Worm (Caenorhabditis elegans) whole organism, L4 larva: ENCODE results near the gene ins-5.

Experiments used
- F26F4.8 ChIP-seq: fragments of 200-800 bp; sonication (Bioruptor generic); conservative IDR thresholded peaks from 2 replicates; pipeline ENCODE4 v1.3.6; 2022; ENCODE audit warnings: missing genetic modification characterization, missing compliant biosample characterization
- F37D6.2 ChIP-seq: sonication (generic microtip); optimal IDR thresholded peaks from 2 replicates; lab custom pipeline; 2016; ENCODE audit warnings: mild to moderate bottlenecking, missing genetic modification characterization, missing compliant biosample characterization
- F44E2.7 ChIP-seq: fragments of 200-800 bp; sonication (Bioruptor generic); IDR thresholded peaks from 2 replicates; pipeline ENCODE4 v2.1.2; 2022; ENCODE audit warnings: missing genetic modification characterization, missing compliant biosample characterization
- F49E8.2 ChIP-seq: sonication (generic microtip); optimal IDR thresholded peaks from 2 replicates; lab custom pipeline; 2016; ENCODE audit warnings: missing compliant biosample characterization, mild to moderate bottlenecking, missing genetic modification characterization, borderline replicate concordance
- R02D3.7 ChIP-seq: fragments of 150-350 bp; sonication (generic microtip); optimal IDR thresholded peaks from 3 replicates; lab custom pipeline; 2014; ENCODE audit warnings: missing biosample characterization, missing genetic modification characterization
- T20F7.1 ChIP-seq: fragments of 200-800 bp; sonication (Bioruptor generic); optimal IDR thresholded peaks from 2 replicates; lab custom pipeline; 2018; ENCODE audit warnings: mild to moderate bottlenecking, missing genetic modification characterization, missing compliant biosample characterization
- T26A8.4 ChIP-seq: fragments of 200-800 bp; sonication (Bioruptor generic); IDR thresholded peaks from 2 replicates; pipeline ENCODE4 v1.3.6; 2022; ENCODE audit warnings: missing genetic modification characterization, missing compliant biosample characterization
- Y48G9A.11 ChIP-seq: fragments of 200-800 bp; sonication (Bioruptor generic); IDR thresholded peaks from 2 replicates; pipeline ENCODE4 v1.3.6; 2022; ENCODE audit warnings: missing genetic modification reagents, missing genetic modification characterization, missing compliant biosample characterization
- ZK337.2 ChIP-seq: fragments of 200-800 bp; sonication (Bioruptor generic); IDR thresholded peaks from 2 replicates; pipeline ENCODE4 v1.3.6; 2022; ENCODE audit warnings: missing genetic modification reagents, missing genetic modification characterization, missing compliant biosample characterization
- aha-1 ChIP-seq: fragments of 150-350 bp; peaks from one replicate; lab custom pipeline; 2014; ENCODE audit warnings: missing biosample characterization, missing genetic modification characterization
- attf-4 ChIP-seq: sonication (generic microtip); optimal IDR thresholded peaks from 3 replicates; lab custom pipeline; 2017; ENCODE audit warnings: missing biosample characterization, missing genetic modification characterization
- ceh-44 ChIP-seq: fragments of 200-800 bp; sonication (Bioruptor generic); IDR thresholded peaks from 2 replicates; pipeline ENCODE4 v1.3.6; 2022; ENCODE audit warnings: missing genetic modification reagents, missing genetic modification characterization, missing compliant biosample characterization
- ceh-62 ChIP-seq: sonication (generic microtip); optimal IDR thresholded peaks from 2 replicates; lab custom pipeline; 2017; ENCODE audit warnings: missing biosample characterization, missing genetic modification characterization
- ctbp-1 ChIP-seq: fragments of 200-800 bp; sonication (Bioruptor generic); IDR thresholded peaks from 2 replicates; pipeline ENCODE4 v1.3.6; 2022; ENCODE audit warnings: missing genetic modification reagents, missing genetic modification characterization, missing compliant biosample characterization
- daf-19 ChIP-seq: fragments of 200-800 bp; sonication (Bioruptor generic); conservative IDR thresholded peaks from 2 replicates; pipeline ENCODE4 v1.3.6; 2022; ENCODE audit warnings: missing genetic modification characterization, missing compliant biosample characterization
- dmd-8 ChIP-seq: fragments of 200-800 bp; sonication (Bioruptor generic); IDR thresholded peaks from 2 replicates; pipeline ENCODE4 v1.3.6; 2022; ENCODE audit warnings: missing genetic modification characterization, missing compliant biosample characterization
- dpl-1 ChIP-seq: fragments of 150-350 bp; optimal IDR thresholded peaks from 2 replicates; lab custom pipeline; 2014; ENCODE audit warnings: missing biosample characterization, missing genetic modification reagents, missing genetic modification characterization
- dve-1 ChIP-seq: sonication (generic microtip); optimal IDR thresholded peaks from 2 replicates; lab custom pipeline; 2017; ENCODE audit warnings: antibody characterized with exemption, mild to moderate bottlenecking, missing genetic modification characterization, missing compliant biosample characterization; ENCODE audit not compliant: insufficient read depth
- egl-43 ChIP-seq: fragments of 200-800 bp; sonication (Bioruptor generic); IDR thresholded peaks from 2 replicates; pipeline ENCODE4 v1.3.6; 2022; ENCODE audit warnings: missing genetic modification reagents, missing genetic modification characterization, missing compliant biosample characterization
- hlh-30 ChIP-seq: sonication (generic microtip); optimal IDR thresholded peaks from 2 replicates; lab custom pipeline; 2017; ENCODE audit warnings: antibody characterized with exemption, mild to moderate bottlenecking, missing genetic modification characterization, missing compliant biosample characterization; ENCODE audit not compliant: insufficient read depth
- hmg-1.1 ChIP-seq: fragments of 200-800 bp; sonication (Bioruptor generic); IDR thresholded peaks from 2 replicates; pipeline ENCODE4 v1.3.6; 2022; ENCODE audit warnings: missing genetic modification reagents, missing genetic modification characterization, missing compliant biosample characterization
- jun-1 ChIP-seq: fragments of 150-350 bp; optimal IDR thresholded peaks from 2 replicates; lab custom pipeline; 2014; ENCODE audit warnings: missing biosample characterization, missing genetic modification reagents, missing genetic modification characterization
- lim-7 ChIP-seq: fragments of 200-800 bp; sonication (Bioruptor generic); IDR thresholded peaks from 2 replicates; pipeline ENCODE4 v1.3.6; 2022; ENCODE audit warnings: missing genetic modification characterization, missing compliant biosample characterization
- lin-13 ChIP-seq: fragments of 150-350 bp; optimal IDR thresholded peaks from 2 replicates; lab custom pipeline; 2014; ENCODE audit warnings: missing biosample characterization, missing genetic modification reagents, missing genetic modification characterization
- lin-15B ChIP-seq: fragments of 150-350 bp; sonication (generic microtip); optimal IDR thresholded peaks from 3 replicates; lab custom pipeline; 2014; ENCODE audit warnings: missing biosample characterization, missing genetic modification characterization
- lin-29 ChIP-seq: fragments of 200-800 bp; sonication (Bioruptor generic); IDR thresholded peaks from 2 replicates; pipeline ENCODE4 v1.3.6; 2022; ENCODE audit warnings: missing genetic modification reagents, missing genetic modification characterization, missing compliant biosample characterization
- lin-38 ChIP-seq: fragments of 200-800 bp; sonication (Bioruptor generic); IDR thresholded peaks from 2 replicates; pipeline ENCODE4 v1.3.6; 2022; ENCODE audit warnings: missing genetic modification reagents, missing genetic modification characterization, missing compliant biosample characterization
- lsy-2 ChIP-seq, 2 experiments: fragments of 150-350 bp in 1 of 2; sonication (generic microtip) in 1 of 2; optimal IDR thresholded peaks; 2 replicates each; lab custom pipeline; 2014 to 2017; ENCODE audit warnings: missing biosample characterization in 2 of 2, missing genetic modification characterization in 2 of 2
- madf-9 ChIP-seq: fragments of 200-800 bp; sonication (Bioruptor generic); conservative IDR thresholded peaks from 2 replicates; pipeline ENCODE4 v1.3.6; 2022; ENCODE audit warnings: missing genetic modification reagents, missing genetic modification characterization, missing compliant biosample characterization
- mdl-1 ChIP-seq, 2 experiments: fragments of 150-350 bp in 1 of 2; sonication (generic microtip) in 1 of 2; optimal IDR thresholded peaks; 2 replicates each; lab custom pipeline; 2014 to 2017; ENCODE audit warnings: missing biosample characterization in 2 of 2, missing genetic modification characterization in 2 of 2
- mep-1 ChIP-seq: fragments of 150-350 bp; sonication (generic microtip); optimal IDR thresholded peaks from 3 replicates; lab custom pipeline; 2014; ENCODE audit warnings: missing biosample characterization, missing genetic modification characterization
- mes-2 ChIP-seq: sonication (generic microtip); optimal IDR thresholded peaks from 2 replicates; lab custom pipeline; 2016; ENCODE audit warnings: missing genotype, mild to moderate bottlenecking, missing genetic modification characterization, missing compliant biosample characterization; ENCODE audit not compliant: poor library complexity, severe bottlenecking
- nhr-10 ChIP-seq: fragments of 150-350 bp; optimal IDR thresholded peaks from 2 replicates; lab custom pipeline; 2014; ENCODE audit warnings: missing biosample characterization, missing genetic modification characterization
- nhr-102 ChIP-seq: sonication (generic microtip); optimal IDR thresholded peaks from 2 replicates; lab custom pipeline; 2016; ENCODE audit warnings: mild to moderate bottlenecking, missing genetic modification characterization, moderate library complexity, missing compliant biosample characterization
- nhr-11 ChIP-seq: fragments of 150-350 bp; optimal IDR thresholded peaks from 2 replicates; lab custom pipeline; 2014; ENCODE audit warnings: missing biosample characterization, missing genetic modification characterization
- nhr-111 ChIP-seq: fragments of 200-800 bp; sonication (Bioruptor generic); optimal IDR thresholded peaks from 2 replicates; lab custom pipeline; 2018; ENCODE audit warnings: mild to moderate bottlenecking, missing genetic modification characterization, missing compliant biosample characterization
- nhr-237 ChIP-seq: sonication (generic microtip); optimal IDR thresholded peaks from 2 replicates; lab custom pipeline; 2017; ENCODE audit warnings: missing biosample characterization, missing genetic modification characterization
- nhr-25 ChIP-seq: sonication (generic microtip); optimal IDR thresholded peaks from 2 replicates; lab custom pipeline; 2017; ENCODE audit warnings: missing genetic modification characterization, mild to moderate bottlenecking, missing compliant biosample characterization, antibody characterized with exemption, moderate library complexity, borderline replicate concordance; ENCODE audit not compliant: insufficient read depth
- nhr-77 ChIP-seq: fragments of 150-350 bp; optimal IDR thresholded peaks from 2 replicates; lab custom pipeline; 2014; ENCODE audit warnings: missing biosample characterization, missing genetic modification characterization
- pha-4 ChIP-seq, 2 experiments: fragments of 150-350 bp in 1 of 2; fragments of 200-800 bp in 1 of 2; sonication (Bioruptor generic) in 1 of 2; IDR thresholded peaks in 1 of 2; optimal IDR thresholded peaks in 1 of 2; 2 replicates each; pipeline versions ENCODE4 v1.3.6 to Lab custom; 2014 to 2022; ENCODE audit warnings: missing genetic modification characterization in 2 of 2, missing genetic modification reagents in 2 of 2, missing biosample characterization in 1 of 2, missing compliant biosample characterization in 1 of 2
- sdz-12 ChIP-seq: fragments of 200-800 bp; sonication (Bioruptor generic); optimal IDR thresholded peaks from 2 replicates; lab custom pipeline; 2018; ENCODE audit warnings: mild to moderate bottlenecking, missing genetic modification characterization, missing compliant biosample characterization
- set-16 ChIP-seq: fragments of 200-800 bp; sonication (Bioruptor generic); IDR thresholded peaks from 2 replicates; pipeline ENCODE4 v1.3.6; 2022; ENCODE audit warnings: missing genetic modification reagents, missing genetic modification characterization, missing compliant biosample characterization
- skn-1 ChIP-seq: fragments of 150-350 bp; optimal IDR thresholded peaks from 2 replicates; lab custom pipeline; 2014; ENCODE audit warnings: missing biosample characterization, missing genetic modification characterization
- spr-3 ChIP-seq: fragments of 200-800 bp; sonication (Bioruptor generic); optimal IDR thresholded peaks from 2 replicates; lab custom pipeline; 2018; ENCODE audit warnings: mild to moderate bottlenecking, missing genetic modification characterization, missing compliant biosample characterization
- unc-62 ChIP-seq, 3 experiments: fragments of 150-350 bp in 1 of 3; sonication (generic microtip); optimal IDR thresholded peaks in 2 of 3; peaks in 1 of 3; 1 replicate in 1 of 3; 2 replicates in 2 of 3; lab custom pipeline; 2014 to 2017; ENCODE audit warnings: missing biosample characterization in 3 of 3, missing genetic modification characterization in 3 of 3, missing genetic modification reagents in 3 of 3, missing genotype in 1 of 3
- vab-7 ChIP-seq: fragments of 200-800 bp; sonication (Bioruptor generic); IDR thresholded peaks from 2 replicates; pipeline ENCODE4 v1.3.6; 2022; ENCODE audit warnings: missing genetic modification reagents, missing genetic modification characterization, missing compliant biosample characterization
- ztf-11 ChIP-seq: fragments of 150-350 bp; optimal IDR thresholded peaks from 2 replicates; lab custom pipeline; 2014; ENCODE audit warnings: missing biosample characterization, missing genetic modification characterization
- ztf-7 ChIP-seq: fragments of 150-350 bp; optimal IDR thresholded peaks from 2 replicates; lab custom pipeline; 2014; ENCODE audit warnings: missing biosample characterization, missing genetic modification characterization

Gene ins-5

DNA sequence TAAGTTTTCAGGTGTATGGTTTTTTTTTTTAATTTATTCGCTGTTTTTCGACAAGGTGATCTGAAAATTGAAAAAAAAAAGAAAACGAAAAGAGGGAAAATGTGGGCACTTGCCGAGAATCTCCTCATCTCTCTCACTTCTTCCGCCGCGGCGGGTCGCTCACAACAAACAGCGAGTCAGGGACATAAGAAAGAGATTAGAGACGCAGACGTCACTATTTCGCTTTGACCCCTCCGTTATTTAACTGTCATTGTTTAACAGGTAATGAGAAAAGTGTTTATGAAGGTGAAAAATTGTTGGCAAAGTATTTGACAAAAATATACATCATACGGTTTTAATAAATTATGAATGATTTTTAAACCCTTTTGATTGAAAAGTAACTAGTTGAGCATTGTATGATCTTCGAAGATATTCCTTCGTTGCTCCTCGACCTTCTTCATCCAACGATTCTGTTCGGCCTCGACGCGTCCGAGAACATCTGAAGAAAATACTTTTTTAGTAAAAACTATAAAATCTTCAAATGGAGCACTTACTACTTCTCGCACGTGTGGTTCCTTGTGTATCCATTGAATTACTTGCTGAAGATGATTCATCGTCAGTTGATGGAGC, 48.8 kb downstream of the ins-5 start:
- no peak for TF ChIP-seq nhr-111 (GFP tag; lab: Kevin White, UChicago)
- no peak for TF ChIP-seq nhr-237 (tag; lab: Kevin White, UChicago)
- TF ChIP-seq nhr-77 (tag; lab: Kevin White, UChicago), result no peak
- TF ChIP-seq mep-1, result no peak
- no peak for TF ChIP-seq nhr-10 (tag; lab: Kevin White, UChicago)
- no peak for TF ChIP-seq mdl-1 (tag; optimal IDR thresholded peaks at IDR 0.05; lab: Kevin White, UChicago)
- no peak for TF ChIP-seq lin-38 (GFP tag; lab: Robert Waterston, UW)
- no peak for TF ChIP-seq dmd-8 (GFP tag; lab: Robert Waterston, UW)
- no peak for TF ChIP-seq egl-43
- no peak for TF ChIP-seq sdz-12 (GFP tag; lab: Kevin White, UChicago)
- TF ChIP-seq T20F7.1 (GFP tag; lab: Kevin White, UChicago), result no peak
- no peak for TF ChIP-seq lin-29 (GFP tag; lab: Robert Waterston, UW)
- no peak for TF ChIP-seq madf-9
- no peak for TF ChIP-seq set-16
- no peak for TF ChIP-seq nhr-102 (tag; lab: Kevin White, UChicago)
- no peak for TF ChIP-seq vab-7 (GFP tag; lab: Robert Waterston, UW)
- no peak for TF ChIP-seq dpl-1 (GFP tag; lab: Kevin White, UChicago)
- TF ChIP-seq ceh-62, result no peak
- peak in 1 of 2 experiments; percentile 31 for TF ChIP-seq lsy-2 (tag; optimal IDR thresholded peaks at IDR 0.05; lab: Kevin White, UChicago)
- no peak for TF ChIP-seq jun-1
- no peak for TF ChIP-seq ztf-11 (tag; lab: Kevin White, UChicago)
- no peak for TF ChIP-seq ZK337.2 (GFP tag; lab: Robert Waterston, UW)
- no peak for TF ChIP-seq F37D6.2
- TF ChIP-seq ztf-7 (tag; lab: Kevin White, UChicago), result no peak
- no peak for TF ChIP-seq daf-19 (GFP tag; lab: Robert Waterston, UW)
- peak in 1 of 2 experiments; percentile 62 for TF ChIP-seq unc-62 (GFP tag; optimal IDR thresholded peaks at IDR 0.05 in 1 of 2; lab: Kevin White, UChicago)
- TF ChIP-seq unc-62 (tag; optimal IDR thresholded peaks at IDR 0.05; lab: Kevin White, UChicago), result no peak
- TF ChIP-seq aha-1 (tag; lab: Kevin White, UChicago), result peak; percentile 54
- TF ChIP-seq ceh-44 (GFP tag; lab: Robert Waterston, UW), result no peak
- TF ChIP-seq pha-4 (GFP tag; IDR thresholded peaks at IDR 0.05; lab: Robert Waterston, UW), result no peak
- no peak for TF ChIP-seq pha-4 (tag; optimal IDR thresholded peaks at IDR 0.05; lab: Kevin White, UChicago)
- TF ChIP-seq F49E8.2 (tag; lab: Kevin White, UChicago), result no peak
- TF ChIP-seq lim-7, result no peak
- no peak for TF ChIP-seq ctbp-1 (GFP tag; lab: Robert Waterston, UW)
- no peak for TF ChIP-seq R02D3.7 (tag; lab: Kevin White, UChicago)
- TF ChIP-seq hmg-1.1 (GFP tag; lab: Robert Waterston, UW), result peak; percentile 46; the same call in 1 of the 2 replicates
- TF ChIP-seq F26F4.8 (GFP tag; lab: Robert Waterston, UW), result no peak
- no peak for TF ChIP-seq nhr-11 (tag; lab: Kevin White, UChicago)
- TF ChIP-seq Y48G9A.11 (GFP tag; lab: Robert Waterston, UW), result no peak
- no peak for TF ChIP-seq lin-15B (tag; lab: Kevin White, UChicago)
- no peak for TF ChIP-seq lin-13
- TF ChIP-seq attf-4, result no peak
- TF ChIP-seq skn-1, result no peak
- peak; percentile 13 for TF ChIP-seq hlh-30
- no peak for TF ChIP-seq nhr-25
- TF ChIP-seq F44E2.7 (GFP tag; lab: Robert Waterston, UW), result no peak
- peak; percentile 56 for TF ChIP-seq mes-2
- no peak for TF ChIP-seq dve-1 (tag; lab: Kevin White, UChicago)
- TF ChIP-seq spr-3, result no peak
- no peak for TF ChIP-seq T26A8.4 (GFP tag; lab: Robert Waterston, UW)
- TF ChIP-seq, all 104 proteins: peak for 6
